Fruit fly (Drosophila melanogaster) whole organism, embryonic: ENCODE measurements around the gene tank.
A peak's percentile ranks its signal among the peaks of the same experiment; 100 is the strongest.

ENCODE experiments used
- Bteb2 ChIP-seq: fragments of 200-800 bp; sonication (Bioruptor generic); optimal IDR thresholded peaks from 2 replicates; lab custom pipeline; 2016; ENCODE audit warnings: missing biosample characterization, missing genetic modification characterization
- CG10147 ChIP-seq: fragments of 200-800 bp; sonication (Bioruptor generic); optimal IDR thresholded peaks from 2 replicates; lab custom pipeline; 2019; ENCODE audit warnings: missing biosample characterization, mild to moderate bottlenecking, missing genetic modification characterization, moderate library complexity
- CG11093 ChIP-seq: fragments of 200-800 bp; sonication (Bioruptor generic); IDR thresholded peaks from 3 replicates; pipeline ENCODE4 v1.3.6; 2022; ENCODE audit warnings: missing biosample characterization, missing genetic modification characterization
- CG11398 ChIP-seq: fragments of 200-800 bp; sonication (Bioruptor generic); optimal IDR thresholded peaks from 2 replicates; lab custom pipeline; 2016; ENCODE audit warnings: missing biosample characterization, missing genetic modification characterization
- CG11723 ChIP-seq: fragments of 200-800 bp; sonication (Bioruptor generic); optimal IDR thresholded peaks from 2 replicates; lab custom pipeline; 2017; ENCODE audit warnings: missing biosample characterization, mild to moderate bottlenecking, missing genetic modification characterization
- CG14050 ChIP-seq: fragments of 200-800 bp; sonication (Bioruptor generic); IDR thresholded peaks from 3 replicates; pipeline ENCODE4 v1.3.6; 2022; ENCODE audit warnings: missing biosample characterization, missing genetic modification characterization
- CG14667 ChIP-seq: fragments of 200-800 bp; sonication (Bioruptor generic); IDR thresholded peaks from 2 replicates; pipeline ENCODE4 v1.3.6; 2022; ENCODE audit warnings: missing biosample characterization, missing genetic modification characterization
- CG14860 ChIP-seq: fragments of 200-800 bp; sonication (Bioruptor generic); IDR thresholded peaks from 3 replicates; pipeline ENCODE4 v1.3.6; 2022; ENCODE audit warnings: missing biosample characterization, missing genetic modification characterization; ENCODE audit not compliant: partially characterized antibody
- CG15269 ChIP-seq: fragments of 200-800 bp; sonication (Bioruptor generic); optimal IDR thresholded peaks from 2 replicates; lab custom pipeline; 2018; ENCODE audit warnings: missing biosample characterization, mild to moderate bottlenecking, missing genetic modification characterization, moderate library complexity
- CG17361 ChIP-seq: fragments of 200-800 bp; sonication (Bioruptor generic); IDR thresholded peaks from 3 replicates; pipeline ENCODE4 v1.3.6; 2022; ENCODE audit warnings: missing biosample characterization, missing genetic modification characterization
- CG17568 ChIP-seq: fragments of 200-800 bp; sonication (Bioruptor generic); optimal IDR thresholded peaks from 2 replicates; lab custom pipeline; 2018; ENCODE audit warnings: missing biosample characterization, mild to moderate bottlenecking, missing genetic modification characterization, moderate library complexity
- CG1792 ChIP-seq: fragments of 200-800 bp; sonication (Bioruptor generic); optimal IDR thresholded peaks from 2 replicates; lab custom pipeline; 2016; ENCODE audit warnings: missing biosample characterization, missing genetic modification characterization
- CG18599 ChIP-seq: fragments of 200-800 bp; sonication (Bioruptor generic); optimal IDR thresholded peaks from 3 replicates; lab custom pipeline; 2017; ENCODE audit warnings: missing biosample characterization, missing genetic modification characterization, mild to moderate bottlenecking, moderate library complexity, missing genetic modification reagents
- CG30020 ChIP-seq: fragments of 200-800 bp; optimal IDR thresholded peaks from 2 replicates; lab custom pipeline; 2019; ENCODE audit warnings: missing biosample characterization, mild to moderate bottlenecking, missing genetic modification characterization, moderate library complexity
- CG33213 ChIP-seq: fragments of 200-800 bp; sonication (Bioruptor generic); optimal IDR thresholded peaks from 3 replicates; lab custom pipeline; 2016; ENCODE audit warnings: missing biosample characterization, missing genetic modification characterization
- CG4617 ChIP-seq: fragments of 200-800 bp; sonication (Bioruptor generic); optimal IDR thresholded peaks from 3 replicates; lab custom pipeline; 2016; ENCODE audit warnings: missing biosample characterization, missing genetic modification characterization, borderline replicate concordance
- CG6272 ChIP-seq: fragments of 200-800 bp; sonication (Bioruptor generic); IDR thresholded peaks from 2 replicates; pipeline ENCODE4 v1.3.6; 2022; ENCODE audit warnings: missing biosample characterization, missing genetic modification characterization
- CG7839 ChIP-seq: fragments of 200-800 bp; sonication (Bioruptor generic); optimal IDR thresholded peaks from 3 replicates; lab custom pipeline; 2018; ENCODE audit warnings: missing biosample characterization, mild to moderate bottlenecking, missing genetic modification characterization, moderate library complexity
- CG8478 ChIP-seq: fragments of >200 bp; optimal IDR thresholded peaks from 2 replicates; lab custom pipeline; 2018
- Camta ChIP-seq: fragments of 200-800 bp; sonication (Bioruptor generic); optimal IDR thresholded peaks from 2 replicates; lab custom pipeline; 2016; ENCODE audit warnings: missing biosample characterization, missing genetic modification characterization
- D19A ChIP-seq: fragments of 200-800 bp; optimal IDR thresholded peaks from 3 replicates; lab custom pipeline; 2019; ENCODE audit warnings: missing biosample characterization, mild to moderate bottlenecking, missing genetic modification characterization, moderate library complexity
- Elba2 ChIP-seq: fragments of 200-800 bp; sonication (Bioruptor generic); optimal IDR thresholded peaks from 3 replicates; lab custom pipeline; 2016; ENCODE audit warnings: missing biosample characterization, missing genetic modification characterization
- Hr78 ChIP-seq, 2 experiments: fragments of 200-800 bp in 1 of 2; fragments of >200 bp in 1 of 2; sonication (Bioruptor generic) in 1 of 2; optimal IDR thresholded peaks; 2 replicates each; lab custom pipeline; 2017 to 2019; ENCODE audit warnings: missing biosample characterization in 2 of 2, missing genetic modification characterization in 2 of 2, mild to moderate bottlenecking in 1 of 2, moderate library complexity in 1 of 2
- Lpt ChIP-seq: fragments of >200 bp; optimal IDR thresholded peaks from 2 replicates; lab custom pipeline; 2018; ENCODE audit warnings: missing biosample characterization, missing genetic modification characterization
- MESR4 ChIP-seq: fragments of 200-800 bp; sonication (Bioruptor generic); optimal IDR thresholded peaks from 2 replicates; lab custom pipeline; 2018; ENCODE audit warnings: missing biosample characterization, mild to moderate bottlenecking, missing genetic modification characterization, moderate library complexity
- Meics ChIP-seq: fragments of 200-800 bp; sonication (Bioruptor generic); optimal IDR thresholded peaks from 2 replicates; lab custom pipeline; 2017; ENCODE audit warnings: missing biosample characterization, mild to moderate bottlenecking, missing genetic modification characterization
- Myb ChIP-seq: fragments of 200-800 bp; sonication (Bioruptor generic); optimal IDR thresholded peaks from 2 replicates; lab custom pipeline; 2016; ENCODE audit warnings: missing biosample characterization, missing genetic modification characterization
- NFAT ChIP-seq: fragments of 200-800 bp; sonication (Bioruptor generic); IDR thresholded peaks from 2 replicates; pipeline ENCODE4 v1.3.6; 2022; ENCODE audit warnings: missing biosample characterization, missing genetic modification characterization
- Neu2 ChIP-seq: fragments of 200-800 bp; sonication (Bioruptor generic); optimal IDR thresholded peaks from 3 replicates; lab custom pipeline; 2016; ENCODE audit warnings: missing biosample characterization, missing genetic modification characterization, borderline replicate concordance
- NfI ChIP-seq: fragments of 200-800 bp; sonication (Bioruptor generic); optimal IDR thresholded peaks from 3 replicates; lab custom pipeline; 2018; ENCODE audit warnings: missing biosample characterization, mild to moderate bottlenecking, missing genetic modification characterization, moderate library complexity
- Poxn ChIP-seq: fragments of 200-800 bp; sonication (Bioruptor generic); IDR thresholded peaks from 2 replicates; pipeline ENCODE4 v1.3.6; 2022; ENCODE audit warnings: missing biosample characterization, missing genetic modification characterization
- Ravus ChIP-seq: fragments of 200-800 bp; sonication (Bioruptor generic); IDR thresholded peaks from 2 replicates; pipeline ENCODE4 v1.3.6; 2022; ENCODE audit warnings: missing biosample characterization, missing genetic modification characterization
- Spps ChIP-seq: fragments of 200-800 bp; sonication (Bioruptor generic); optimal IDR thresholded peaks from 2 replicates; lab custom pipeline; 2018; ENCODE audit warnings: missing biosample characterization, mild to moderate bottlenecking, missing genetic modification characterization
- amos ChIP-seq: fragments of 200-800 bp; sonication (Bioruptor generic); IDR thresholded peaks from 2 replicates; pipeline ENCODE4 v1.3.6; 2022; ENCODE audit warnings: missing biosample characterization, missing genetic modification characterization; ENCODE audit not compliant: partially characterized antibody
- aop ChIP-seq: fragments of 200-800 bp; sonication (Bioruptor generic); IDR thresholded peaks from 2 replicates; pipeline ENCODE4 v1.3.6; 2022; ENCODE audit warnings: missing biosample characterization, missing genetic modification characterization
- az2 ChIP-seq: fragments of 200-800 bp; sonication (Bioruptor generic); optimal IDR thresholded peaks from 3 replicates; lab custom pipeline; 2016; ENCODE audit warnings: missing biosample characterization, missing genetic modification characterization
- bcd ChIP-seq: fragments of 200-800 bp; sonication (Bioruptor generic); optimal IDR thresholded peaks from 2 replicates; lab custom pipeline; 2017; ENCODE audit warnings: missing biosample characterization, mild to moderate bottlenecking, missing genetic modification characterization
- crol ChIP-seq: fragments of 200-800 bp; sonication (Bioruptor generic); IDR thresholded peaks from 2 replicates; pipeline ENCODE4 v1.3.6; 2022; ENCODE audit warnings: missing biosample characterization, missing genetic modification characterization
- cwo ChIP-seq: fragments of 200-800 bp; sonication (Bioruptor generic); optimal IDR thresholded peaks from 3 replicates; lab custom pipeline; 2017; ENCODE audit warnings: missing biosample characterization, missing genetic modification characterization, mild to moderate bottlenecking, moderate library complexity, missing genetic modification reagents
- dpn ChIP-seq, 2 experiments: fragments of 200-800 bp; sonication (Bioruptor generic); optimal IDR thresholded peaks; 3 replicates each; lab custom pipeline; 2016; ENCODE audit warnings: missing biosample characterization in 2 of 2, missing genetic modification characterization in 2 of 2
- fru ChIP-seq: fragments of >200 bp; optimal IDR thresholded peaks from 2 replicates; lab custom pipeline; 2017
- fu2 ChIP-seq: fragments of 200-800 bp; sonication (Bioruptor generic); optimal IDR thresholded peaks from 2 replicates; lab custom pipeline; 2016; ENCODE audit warnings: missing biosample characterization, missing genetic modification characterization
- jing ChIP-seq: fragments of 200-800 bp; sonication (Bioruptor generic); optimal IDR thresholded peaks from 2 replicates; lab custom pipeline; 2018; ENCODE audit warnings: missing biosample characterization, mild to moderate bottlenecking, missing genetic modification characterization
- kni ChIP-seq: fragments of 200-800 bp; sonication (Bioruptor generic); optimal IDR thresholded peaks from 3 replicates; lab custom pipeline; 2017; ENCODE audit warnings: mild to moderate bottlenecking, missing biosample characterization, missing genetic modification reagents, missing genetic modification characterization
- lbe ChIP-seq: fragments of 200-800 bp; sonication (Bioruptor generic); optimal IDR thresholded peaks from 2 replicates; lab custom pipeline; 2016; ENCODE audit warnings: missing biosample characterization, mild to moderate bottlenecking, missing genetic modification characterization
- repo ChIP-seq: fragments of 200-800 bp; sonication (Bioruptor generic); optimal IDR thresholded peaks from 2 replicates; lab custom pipeline; 2016; ENCODE audit warnings: missing biosample characterization, missing genetic modification characterization
- scrt ChIP-seq: fragments of 200-800 bp; sonication (Bioruptor generic); optimal IDR thresholded peaks from 2 replicates; lab custom pipeline; 2018; ENCODE audit warnings: missing biosample characterization, mild to moderate bottlenecking, missing genetic modification characterization, moderate library complexity
- sens-2 ChIP-seq: fragments of 200-800 bp; sonication (Bioruptor generic); IDR thresholded peaks from 2 replicates; pipeline ENCODE4 v1.3.6; 2022; ENCODE audit warnings: missing biosample characterization, missing genetic modification characterization
- slbo ChIP-seq: fragments of 200-800 bp; sonication (Bioruptor generic); IDR thresholded peaks from 2 replicates; pipeline ENCODE4 v1.3.6; 2022; ENCODE audit warnings: missing biosample characterization, missing genetic modification characterization
- slou ChIP-seq: fragments of 200-800 bp; sonication (Bioruptor generic); optimal IDR thresholded peaks from 3 replicates; lab custom pipeline; 2016; ENCODE audit warnings: missing biosample characterization, missing genetic modification characterization

Gene tank

DNA sequence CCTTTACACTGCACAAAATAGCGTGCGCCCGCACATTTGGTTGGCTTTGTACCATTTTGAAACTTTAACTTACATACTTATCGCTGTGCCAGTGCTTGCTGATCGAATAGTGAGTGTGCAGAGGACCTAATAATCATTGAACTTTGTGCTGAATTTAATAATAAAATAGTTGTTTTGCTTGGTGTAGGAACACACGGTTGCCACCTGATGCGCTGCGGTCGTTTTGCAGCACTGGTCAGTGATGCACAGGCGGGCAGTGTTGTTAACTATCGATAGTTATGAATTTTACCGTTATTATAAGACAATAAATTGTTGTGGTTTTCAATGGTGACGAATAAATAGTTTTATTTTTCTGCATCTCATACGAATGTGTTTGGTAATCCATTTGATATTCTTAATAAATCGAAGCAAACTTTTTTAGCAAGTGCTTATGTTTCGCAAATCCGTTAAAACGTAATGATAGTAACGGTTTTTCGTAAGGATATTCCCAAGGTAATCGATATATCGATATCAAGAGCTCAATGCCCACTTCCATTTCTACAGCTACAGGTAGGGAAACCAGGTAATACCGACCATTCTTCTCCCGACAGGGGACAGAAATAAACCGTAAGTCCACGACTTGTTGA, at the start of gene tank, which contains the start of gene CG12194 (continued):
- peak; percentile 31 for TF ChIP-seq kni (GFP tag; lab: Kevin White, UChicago)
- TF ChIP-seq CG30020 (tag; lab: Kevin White, UChicago): peak; percentile 68
- peak; percentile 95 for TF ChIP-seq CG10147
- peak; percentile 99 for TF ChIP-seq dpn (GFP tag; optimal IDR thresholded peaks at IDR 0.05; lab: Kevin White, UChicago)
- TF ChIP-seq CG17568 (GFP tag; lab: Kevin White, UChicago): peak; percentile 98
- peak; percentile 95 for TF ChIP-seq lbe (GFP tag; lab: Kevin White, UChicago)
- peak; percentile 99 for TF ChIP-seq CG14050 (GFP tag; lab: Robert Waterston, UW)
- TF ChIP-seq repo (GFP tag; lab: Kevin White, UChicago): peak; percentile 99
- TF ChIP-seq Elba2 (GFP tag; lab: Kevin White, UChicago): peak; percentile 85
- peak; percentile 99 for TF ChIP-seq Meics (GFP tag; lab: Kevin White, UChicago)
- TF ChIP-seq CG14860: peak; percentile 74
- TF ChIP-seq scrt (GFP tag; lab: Kevin White, UChicago): peak; percentile 95
- peak; percentile 96 for TF ChIP-seq cwo (GFP tag; lab: Kevin White, UChicago)
- TF ChIP-seq CG8478: no peak
- peak; percentile 98 for TF ChIP-seq Spps (tag; lab: Kevin White, UChicago)
- TF ChIP-seq crol (GFP tag; lab: Robert Waterston, UW): peak; percentile 87
- no peak for TF ChIP-seq Lpt (GFP tag; lab: Kevin White, UChicago)
- peak; percentile 98 for TF ChIP-seq CG18599
- TF ChIP-seq Hr78 (GFP tag; optimal IDR thresholded peaks at IDR 0.05; lab: Kevin White, UChicago): peak in 1 of 2 experiments; percentile 86
- TF ChIP-seq D19A (tag; lab: Kevin White, UChicago): peak; percentile 95
- TF ChIP-seq Camta: peak; percentile 99
- peak; percentile 99 for TF ChIP-seq CG7839 (tag; lab: Kevin White, UChicago)
- TF ChIP-seq slou (GFP tag; lab: Kevin White, UChicago): peak; percentile 99
- peak; percentile 95 for TF ChIP-seq aop (GFP tag; lab: Robert Waterston, UW)
- peak; percentile 99 for TF ChIP-seq MESR4 (GFP tag; lab: Kevin White, UChicago)
- TF ChIP-seq NFAT (GFP tag; lab: Robert Waterston, UW): peak; percentile 99
- no peak for TF ChIP-seq fru (lab: Kevin White, UChicago)
- TF ChIP-seq Poxn (GFP tag; lab: Robert Waterston, UW): peak; percentile 95
- TF ChIP-seq Ravus (GFP tag; lab: Robert Waterston, UW): peak; percentile 98
- peak; percentile 99 for TF ChIP-seq Bteb2
- TF ChIP-seq CG15269: peak; percentile 98
- TF ChIP-seq CG11093 (GFP tag; lab: Robert Waterston, UW): peak; percentile 99
- peak; percentile 99 for TF ChIP-seq CG14667 (GFP tag; lab: Robert Waterston, UW)
- TF ChIP-seq CG33213 (GFP tag; lab: Kevin White, UChicago): peak; percentile 99
- TF ChIP-seq CG11398: peak; percentile 98
- TF ChIP-seq CG4617 (GFP tag; lab: Kevin White, UChicago): peak; percentile 100
- TF ChIP-seq Myb (GFP tag; lab: Kevin White, UChicago): peak; percentile 98
- peak; percentile 98 for TF ChIP-seq CG11723 (GFP tag; lab: Kevin White, UChicago)
- TF ChIP-seq amos: peak; percentile 79
- TF ChIP-seq Neu2: peak; percentile 93
- peak; percentile 99 for TF ChIP-seq bcd (GFP tag; lab: Kevin White, UChicago)
- TF ChIP-seq fu2: peak; percentile 99
- peak; percentile 98 for TF ChIP-seq CG17361 (GFP tag; lab: Robert Waterston, UW)
- TF ChIP-seq jing: peak; percentile 99
- TF ChIP-seq NfI (GFP tag; lab: Kevin White, UChicago): peak; percentile 99
- TF ChIP-seq sens-2 (GFP tag; lab: Robert Waterston, UW): peak; percentile 99
- peak; percentile 100 for TF ChIP-seq az2
- TF ChIP-seq CG6272 (GFP tag; lab: Robert Waterston, UW): peak; percentile 99
- TF ChIP-seq slbo (GFP tag; lab: Robert Waterston, UW): peak; percentile 99
- peak; percentile 97 for TF ChIP-seq CG1792 (GFP tag; lab: Kevin White, UChicago)
